Worm (Caenorhabditis elegans): ENCODE measurements around the gene cyp-34A9.

cyp-34A9 gene

ce11 chrV:3963715-3964114 lies 6.6 kb downstream of the cyp-34A9 start, which contains the start of gene cyp-34A7:
Gene cyp-34A7, minus strand, starts transcription at chrV:3963815.
- no peak for TF ChIP-seq eyg-1 (tag; optimal IDR thresholded peaks at IDR 0.05)
- no peak for TF ChIP-seq unc-42 (tag; optimal IDR thresholded peaks at IDR 0.05)
- no peak for TF ChIP-seq tbx-2 (tag; optimal IDR thresholded peaks at IDR 0.05)
- TF ChIP-seq pha-2 (tag; optimal IDR thresholded peaks at IDR 0.05): no peak
- no peak for TF ChIP-seq fkh-10 (GFP tag; optimal IDR thresholded peaks at IDR 0.05)
- no peak for TF ChIP-seq ttx-3 (tag; optimal IDR thresholded peaks at IDR 0.05)
- TF ChIP-seq hlh-30 (tag; optimal IDR thresholded peaks at IDR 0.05; ENCODE audit: insufficient read depth): no peak
- no peak for TF ChIP-seq ahr-1 (tag; optimal IDR thresholded peaks at IDR 0.05)
- TF ChIP-seq dve-1 (tag; optimal IDR thresholded peaks at IDR 0.05): no peak
- TF ChIP-seq hlh-8 (tag; optimal IDR thresholded peaks at IDR 0.05): no peak
- no peak for TF ChIP-seq tbx-7 (tag; optimal IDR thresholded peaks at IDR 0.05)

ce11 chrV:3961235-3961634 lies 9.1 kb downstream of the cyp-34A9 start, which contains the start of gene cyp-34A6:
Gene cyp-34A6, minus strand, starts transcription at chrV:3961335.
- TF ChIP-seq elt-2 (tag; optimal IDR thresholded peaks at IDR 0.05) (no peak), sdc-2 (tag; optimal IDR thresholded peaks at IDR 0.05) (no peak), syd-9 (tag; optimal IDR thresholded peaks at IDR 0.05) (no peak), ref-2 (tag; optimal IDR thresholded peaks at IDR 0.05) (no peak), K02D7.2 (tag; optimal IDR thresholded peaks at IDR 0.05) (no peak), ceh-30 (tag; optimal IDR thresholded peaks at IDR 0.05) (no peak), rnt-1 (tag; optimal IDR thresholded peaks at IDR 0.05) (no peak), dmd-4 (tag; optimal IDR thresholded peaks at IDR 0.05; ENCODE audit: borderline replicate concordance) (no peak), pha-4 (tag; optimal IDR thresholded peaks at IDR 0.05) (no peak), sox-2 (GFP tag; IDR thresholded peaks at IDR 0.05) (no peak), hlh-6 (tag; optimal IDR thresholded peaks at IDR 0.05) (no peak), ceh-34 (tag; optimal IDR thresholded peaks at IDR 0.05) (no peak), hlh-13 (GFP tag; optimal IDR thresholded peaks at IDR 0.05) (no peak), unc-3 (GFP tag; conservative IDR thresholded peaks at IDR 0.05) (no peak), unc-3 (tag; optimal IDR thresholded peaks at IDR 0.05) (no peak)

ce11 chrV:3957608-3958007 lies 12.7 kb downstream of the cyp-34A9 start, which contains the start of gene cyp-34A5:
Gene cyp-34A5, minus strand, starts transcription at chrV:3957708.
- TF ChIP-seq pax-1 (tag; optimal IDR thresholded peaks at IDR 0.05) (no peak), hlh-30 (tag; optimal IDR thresholded peaks at IDR 0.05; ENCODE audit: insufficient read depth) (no peak), eyg-1 (tag; optimal IDR thresholded peaks at IDR 0.05) (no peak), lin-11 (tag; optimal IDR thresholded peaks at IDR 0.05) (no peak), nhr-11 (tag; optimal IDR thresholded peaks at IDR 0.05) (no peak), ceh-9 (tag; optimal IDR thresholded peaks at IDR 0.05) (no peak), syd-9 (tag; optimal IDR thresholded peaks at IDR 0.05) (no peak), C38D4.7 (GFP tag; optimal IDR thresholded peaks at IDR 0.05) (no peak), K02D7.2 (tag; optimal IDR thresholded peaks at IDR 0.05) (no peak), ceh-31 (tag; optimal IDR thresholded peaks at IDR 0.05) (no peak), ceh-6 (GFP tag; optimal IDR thresholded peaks at IDR 0.05) (no peak), ceh-30 (tag; optimal IDR thresholded peaks at IDR 0.05) (no peak), pat-9 (tag; optimal IDR thresholded peaks at IDR 0.05) (no peak), sdc-2 (tag; optimal IDR thresholded peaks at IDR 0.05) (no peak), gmeb-2 (tag; optimal IDR thresholded peaks at IDR 0.05) (no peak)

ce11 chrV:3953739-3954138 lies 16.6 kb downstream of the cyp-34A9 start, which contains the start of gene str-247:
Gene str-247, plus strand, starts transcription at chrV:3954039.
- TF ChIP-seq sox-4 (tag; optimal IDR thresholded peaks at IDR 0.05) (no peak), lin-11 (tag; optimal IDR thresholded peaks at IDR 0.05) (no peak), unc-3 (GFP tag; conservative IDR thresholded peaks at IDR 0.05) (no peak), unc-3 (tag; optimal IDR thresholded peaks at IDR 0.05) (no peak), F13H6.1 (tag; optimal IDR thresholded peaks at IDR 0.05) (no peak), ceh-34 (tag; optimal IDR thresholded peaks at IDR 0.05) (no peak), pax-1 (tag; optimal IDR thresholded peaks at IDR 0.05) (no peak), K02D7.2 (tag; optimal IDR thresholded peaks at IDR 0.05) (no peak), ceh-30 (tag; optimal IDR thresholded peaks at IDR 0.05) (no peak), hlh-8 (tag; optimal IDR thresholded peaks at IDR 0.05) (no peak), mec-3 (tag; optimal IDR thresholded peaks at IDR 0.05; ENCODE audit: borderline replicate concordance) (no peak), hlh-30 (tag; optimal IDR thresholded peaks at IDR 0.05; ENCODE audit: insufficient read depth) (no peak), sox-2 (GFP tag; IDR thresholded peaks at IDR 0.05) (no peak), ttx-3 (tag; optimal IDR thresholded peaks at IDR 0.05) (no peak), ref-2 (tag; optimal IDR thresholded peaks at IDR 0.05) (no peak), unc-42 (tag; optimal IDR thresholded peaks at IDR 0.05) (no peak), dve-1 (tag; optimal IDR thresholded peaks at IDR 0.05) (no peak), hlh-6 (tag; optimal IDR thresholded peaks at IDR 0.05) (no peak), tbx-7 (tag; optimal IDR thresholded peaks at IDR 0.05) (no peak), gmeb-2 (tag; optimal IDR thresholded peaks at IDR 0.05) (no peak), K09A11.1 (tag; optimal IDR thresholded peaks at IDR 0.05; ENCODE audit: insufficient read depth) (no peak)
